Worm (Caenorhabditis elegans) whole organism, L4 larva: ENCODE measurements around the gene srh-173.

Experiments used
- F49E8.2 ChIP-seq: sonication (generic microtip); optimal IDR thresholded peaks from 2 replicates; lab custom pipeline; 2016; ENCODE audit warnings: missing compliant biosample characterization, mild to moderate bottlenecking, missing genetic modification characterization, borderline replicate concordance
- Y5F2A.4 ChIP-seq: fragments of 200-800 bp; sonication (Bioruptor generic); optimal IDR thresholded peaks from 2 replicates; lab custom pipeline; 2018; ENCODE audit warnings: mild to moderate bottlenecking, missing genetic modification characterization, missing compliant biosample characterization
- aha-1 ChIP-seq: fragments of 150-350 bp; peaks from one replicate; lab custom pipeline; 2014; ENCODE audit warnings: missing biosample characterization, missing genetic modification characterization
- attf-4 ChIP-seq: sonication (generic microtip); optimal IDR thresholded peaks from 3 replicates; lab custom pipeline; 2017; ENCODE audit warnings: missing biosample characterization, missing genetic modification characterization
- ceh-20 ChIP-seq: fragments of 200-800 bp; sonication (Bioruptor generic); IDR thresholded peaks from 2 replicates; pipeline ENCODE4 v1.3.6; 2022; ENCODE audit warnings: missing genetic modification reagents, missing genetic modification characterization, missing compliant biosample characterization
- ceh-44 ChIP-seq: fragments of 200-800 bp; sonication (Bioruptor generic); IDR thresholded peaks from 2 replicates; pipeline ENCODE4 v1.3.6; 2022; ENCODE audit warnings: missing genetic modification reagents, missing genetic modification characterization, missing compliant biosample characterization
- cey-2 ChIP-seq: sonication (generic microtip); optimal IDR thresholded peaks from 3 replicates; lab custom pipeline; 2017; ENCODE audit warnings: missing genetic modification characterization, mild to moderate bottlenecking, missing compliant biosample characterization, antibody characterized with exemption, borderline replicate concordance; ENCODE audit not compliant: insufficient read depth
- duxl-1 ChIP-seq: sonication (generic microtip); optimal IDR thresholded peaks from 2 replicates; lab custom pipeline; 2016; ENCODE audit warnings: mild to moderate bottlenecking, missing genetic modification characterization, moderate library complexity, missing compliant biosample characterization; ENCODE audit not compliant: poor library complexity
- dve-1 ChIP-seq: sonication (generic microtip); optimal IDR thresholded peaks from 2 replicates; lab custom pipeline; 2017; ENCODE audit warnings: antibody characterized with exemption, mild to moderate bottlenecking, missing genetic modification characterization, missing compliant biosample characterization; ENCODE audit not compliant: insufficient read depth
- egl-27 ChIP-seq: sonication (generic microtip); optimal IDR thresholded peaks from 3 replicates; lab custom pipeline; 2017; ENCODE audit warnings: missing biosample characterization, missing genetic modification reagents, missing genetic modification characterization
- egl-43 ChIP-seq: fragments of 200-800 bp; sonication (Bioruptor generic); IDR thresholded peaks from 2 replicates; pipeline ENCODE4 v1.3.6; 2022; ENCODE audit warnings: missing genetic modification reagents, missing genetic modification characterization, missing compliant biosample characterization
- lin-29 ChIP-seq: fragments of 200-800 bp; sonication (Bioruptor generic); IDR thresholded peaks from 2 replicates; pipeline ENCODE4 v1.3.6; 2022; ENCODE audit warnings: missing genetic modification reagents, missing genetic modification characterization, missing compliant biosample characterization
- lsy-2 ChIP-seq, 2 experiments: fragments of 150-350 bp in 1 of 2; sonication (generic microtip) in 1 of 2; optimal IDR thresholded peaks; 2 replicates each; lab custom pipeline; 2014 to 2017; ENCODE audit warnings: missing biosample characterization in 2 of 2, missing genetic modification characterization in 2 of 2
- mes-2 ChIP-seq: sonication (generic microtip); optimal IDR thresholded peaks from 2 replicates; lab custom pipeline; 2016; ENCODE audit warnings: missing genotype, mild to moderate bottlenecking, missing genetic modification characterization, missing compliant biosample characterization; ENCODE audit not compliant: poor library complexity, severe bottlenecking
- nhr-41 ChIP-seq: fragments of 200-800 bp; sonication (Bioruptor generic); IDR thresholded peaks from 2 replicates; pipeline ENCODE4 v1.3.6; 2022; ENCODE audit warnings: missing genetic modification reagents, missing genetic modification characterization, missing compliant biosample characterization
- nhr-6 ChIP-seq: fragments of 150-350 bp; optimal IDR thresholded peaks from 2 replicates; lab custom pipeline; 2014; ENCODE audit warnings: missing biosample characterization, missing genetic modification characterization
- unc-39 ChIP-seq: sonication (generic microtip); optimal IDR thresholded peaks from 2 replicates; lab custom pipeline; 2017; ENCODE audit warnings: missing biosample characterization, missing genetic modification characterization
- unc-62 ChIP-seq, 3 experiments: fragments of 150-350 bp in 1 of 3; sonication (generic microtip); optimal IDR thresholded peaks in 2 of 3; peaks in 1 of 3; 1 replicate in 1 of 3; 2 replicates in 2 of 3; lab custom pipeline; 2014 to 2017; ENCODE audit warnings: missing biosample characterization in 3 of 3, missing genetic modification characterization in 3 of 3, missing genetic modification reagents in 3 of 3, missing genotype in 1 of 3

Gene srh-173

DNA sequence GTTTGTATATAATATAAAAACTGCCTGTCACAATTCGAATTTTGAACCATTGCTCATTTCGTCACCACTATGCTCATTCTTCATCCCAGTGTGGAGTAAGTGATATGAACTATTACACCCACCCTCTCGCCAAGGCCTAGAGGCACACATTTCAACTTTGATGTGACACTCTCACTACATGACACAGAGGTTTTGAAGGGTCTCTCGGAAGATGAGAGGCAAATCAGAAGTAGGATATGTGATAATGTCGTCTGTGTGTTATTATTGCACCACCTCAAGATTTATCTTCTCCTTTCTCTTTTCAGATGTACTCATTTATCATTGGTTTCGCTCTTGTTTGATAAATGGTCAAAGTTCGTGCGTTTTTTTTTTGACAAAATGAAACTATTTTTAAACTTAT lies 48.3 kb downstream of the srh-173 start:
- no peak for TF ChIP-seq egl-27 (tag; lab: Kevin White, UChicago)
- peak in 1 of 2 experiments; percentile 91 for TF ChIP-seq unc-62 (GFP tag; optimal IDR thresholded peaks at IDR 0.05 in 1 of 2; lab: Kevin White, UChicago)
- no peak for TF ChIP-seq unc-62 (tag; optimal IDR thresholded peaks at IDR 0.05; lab: Kevin White, UChicago)

DNA sequence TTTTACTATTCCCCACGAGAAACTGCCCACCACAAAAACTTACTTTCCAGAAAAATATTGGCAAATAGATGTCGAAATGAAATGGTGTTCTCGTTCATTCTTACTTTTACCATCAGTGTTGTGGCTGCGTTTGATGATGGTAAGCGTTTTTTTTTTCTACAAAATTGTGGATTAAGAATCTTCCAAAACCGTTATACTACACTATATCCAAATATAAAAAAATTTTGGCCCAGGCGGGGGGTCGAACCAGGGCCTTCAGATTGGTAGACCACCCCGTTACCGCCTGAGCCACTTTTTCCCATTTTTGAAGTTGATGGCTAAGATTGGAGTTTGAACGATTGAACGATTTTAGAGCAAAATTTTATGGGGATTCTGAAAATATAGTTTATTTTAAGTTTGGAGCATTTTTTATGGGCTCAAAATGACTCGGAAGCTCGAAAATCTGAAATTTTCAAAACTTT lies 49.9 kb downstream of the srh-173 start, which contains the start of gene lgc-55:
Gene lgc-55 (plus strand): TSS at position 51 of the 461 bp plus-strand sequence.
- TF ChIP-seq lsy-2 (tag; optimal IDR thresholded peaks at IDR 0.05; lab: Kevin White, UChicago) (no peak), unc-39 (tag; lab: Kevin White, UChicago) (no peak), aha-1 (tag; lab: Kevin White, UChicago) (no peak), F49E8.2 (tag; lab: Kevin White, UChicago) (no peak), lin-29 (GFP tag; lab: Robert Waterston, UW) (no peak), egl-43 (GFP tag; lab: Robert Waterston, UW) (no peak), dve-1 (tag; lab: Kevin White, UChicago) (no peak), cey-2 (tag; lab: Kevin White, UChicago) (no peak), nhr-41 (GFP tag; lab: Robert Waterston, UW) (no peak), attf-4 (tag; lab: Kevin White, UChicago) (no peak), mes-2 (tag; lab: Kevin White, UChicago) (no peak), Y5F2A.4 (GFP tag; lab: Kevin White, UChicago) (no peak), nhr-6 (tag; lab: Kevin White, UChicago) (no peak), ceh-44 (no peak), ceh-20 (GFP tag; lab: Robert Waterston, UW) (no peak), duxl-1 (tag; lab: Kevin White, UChicago) (no peak)
